Worm (Caenorhabditis elegans): ENCODE data around the gene ZK1010.5.

The ZK1010.5 gene

DNA sequence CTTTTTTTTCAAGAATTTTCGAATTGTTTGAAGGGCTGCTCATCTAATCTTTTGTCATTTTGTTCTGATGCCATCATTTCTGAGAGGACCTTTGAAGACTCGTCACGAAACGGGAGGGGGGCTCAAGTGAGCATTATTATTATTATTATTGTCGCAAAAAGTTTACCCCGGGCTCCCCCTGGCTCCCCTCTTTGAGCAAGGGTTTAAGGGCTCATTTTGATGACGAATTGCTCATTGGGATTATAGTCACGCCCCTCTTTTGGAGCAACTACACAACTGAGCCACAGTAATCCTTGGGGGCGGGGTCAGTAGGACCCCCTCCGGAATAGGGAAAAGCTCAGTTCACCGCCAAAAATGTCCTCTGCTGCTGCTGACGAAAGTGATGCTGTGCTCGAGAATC is 45.0 kb downstream of the ZK1010.5 start, which contains the start of gene unc-25 (continued):
- no peak for TF ChIP-seq nhr-11 (tag; optimal IDR thresholded peaks at IDR 0.05)
- no peak for TF ChIP-seq tra-1 (GFP tag; IDR thresholded peaks at IDR 0.05)
- TF ChIP-seq F44E2.7 (GFP tag; IDR thresholded peaks at IDR 0.05), result no peak
- TF ChIP-seq ceh-62 (tag; optimal IDR thresholded peaks at IDR 0.05), result no peak
